Fruit fly (Drosophila melanogaster) whole organism, prepupa: Measurements from ENCODE around the gene Pburs.

Source experiments
- CG11762 ChIP-seq: fragments of 200-800 bp; sonication (Bioruptor generic); optimal IDR thresholded peaks from 3 replicates; lab custom pipeline; 2016; ENCODE audit warnings: missing biosample characterization, missing genetic modification characterization; ENCODE audit not compliant: insufficient read depth
- CG15336 ChIP-seq: fragments of 200-800 bp; sonication (Bioruptor generic); IDR thresholded peaks from 2 replicates; pipeline ENCODE4 v1.3.6; 2022; ENCODE audit warnings: missing biosample characterization, missing genetic modification characterization
- CG1621 ChIP-seq: fragments of 200-800 bp; sonication (Bioruptor generic); optimal IDR thresholded peaks from 3 replicates; lab custom pipeline; 2018; ENCODE audit warnings: missing biosample characterization, mild to moderate bottlenecking, missing genetic modification characterization
- CG31627 ChIP-seq: fragments of 200-800 bp; sonication (Bioruptor generic); optimal IDR thresholded peaks from 3 replicates; lab custom pipeline; 2016; ENCODE audit warnings: missing biosample characterization, missing genetic modification characterization
- CG32006 ChIP-seq: fragments of 200-800 bp; sonication (Bioruptor generic); optimal IDR thresholded peaks from 3 replicates; lab custom pipeline; 2017; ENCODE audit warnings: missing biosample characterization, mild to moderate bottlenecking, missing genetic modification characterization
- CG3919 ChIP-seq: fragments of 200-800 bp; sonication (Bioruptor generic); optimal IDR thresholded peaks from 3 replicates; lab custom pipeline; 2016; ENCODE audit warnings: missing biosample characterization, missing genetic modification characterization
- CG4318 ChIP-seq: fragments of 200-800 bp; sonication (Bioruptor generic); optimal IDR thresholded peaks from 3 replicates; lab custom pipeline; 2017; ENCODE audit warnings: missing biosample characterization, mild to moderate bottlenecking, missing genetic modification characterization
- CG6163 ChIP-seq: fragments of 200-800 bp; sonication (Bioruptor generic); IDR thresholded peaks from 3 replicates; pipeline ENCODE4 v1.3.6; 2022; ENCODE audit warnings: missing biosample characterization, missing genetic modification characterization
- CG6276 ChIP-seq: fragments of 200-800 bp; sonication (Bioruptor generic); optimal IDR thresholded peaks from 2 replicates; lab custom pipeline; 2017; ENCODE audit warnings: missing biosample characterization, mild to moderate bottlenecking, missing genetic modification characterization
- CG6792 ChIP-seq: fragments of 200-800 bp; sonication (Bioruptor generic); optimal IDR thresholded peaks from 3 replicates; lab custom pipeline; 2016; ENCODE audit warnings: missing biosample characterization, missing genetic modification characterization
- CG6808 ChIP-seq: fragments of 200-800 bp; sonication (Bioruptor generic); optimal IDR thresholded peaks from 3 replicates; lab custom pipeline; 2017; ENCODE audit warnings: missing biosample characterization, missing genetic modification characterization, mild to moderate bottlenecking, moderate library complexity, missing genetic modification reagents
- CG8632 ChIP-seq: fragments of 200-800 bp; sonication (Bioruptor generic); optimal IDR thresholded peaks from 3 replicates; lab custom pipeline; 2016; ENCODE audit warnings: missing biosample characterization, missing genetic modification characterization
- CG9139 ChIP-seq: fragments of 200-800 bp; sonication (Bioruptor generic); optimal IDR thresholded peaks from 3 replicates; lab custom pipeline; 2017; ENCODE audit warnings: missing biosample characterization, mild to moderate bottlenecking, missing genetic modification characterization
- Eip78C ChIP-seq: fragments of 200-800 bp; sonication (Bioruptor generic); peaks from one replicate; lab custom pipeline; 2016; ENCODE audit warnings: missing biosample characterization, missing genetic modification characterization
- Hr38 ChIP-seq: sonication (Bioruptor generic); optimal IDR thresholded peaks from 2 replicates; lab custom pipeline; 2016; ENCODE audit warnings: missing biosample characterization, missing genetic modification characterization
- Hr39 ChIP-seq: fragments of 200-800 bp; sonication (Bioruptor generic); optimal IDR thresholded peaks from 2 replicates; lab custom pipeline; 2016; ENCODE audit warnings: missing biosample characterization, missing genetic modification characterization
- Hr4 ChIP-seq: fragments of 200-800 bp; sonication (Bioruptor generic); optimal IDR thresholded peaks from 3 replicates; lab custom pipeline; 2016; ENCODE audit warnings: missing biosample characterization, missing genetic modification characterization
- Lpt ChIP-seq: fragments of 200-800 bp; sonication (Bioruptor generic); optimal IDR thresholded peaks from 3 replicates; lab custom pipeline; 2016; ENCODE audit warnings: missing biosample characterization, missing genetic modification characterization
- OdsH ChIP-seq: fragments of 200-800 bp; sonication (Bioruptor generic); optimal IDR thresholded peaks from 3 replicates; lab custom pipeline; 2016; ENCODE audit warnings: missing biosample characterization, missing genetic modification characterization
- Smox ChIP-seq: fragments of 200-800 bp; sonication (Bioruptor generic); optimal IDR thresholded peaks from 3 replicates; lab custom pipeline; 2016; ENCODE audit warnings: missing biosample characterization, missing genetic modification characterization
- Sox102F ChIP-seq: fragments of 200-800 bp; sonication (Bioruptor generic); optimal IDR thresholded peaks from 2 replicates; lab custom pipeline; 2016; ENCODE audit warnings: missing biosample characterization, mild to moderate bottlenecking, missing genetic modification characterization
- Sox14 ChIP-seq: fragments of 200-800 bp; sonication (Bioruptor generic); optimal IDR thresholded peaks from 3 replicates; lab custom pipeline; 2016; ENCODE audit warnings: missing biosample characterization, missing genetic modification characterization
- cyc ChIP-seq: fragments of 200-800 bp; sonication (Bioruptor generic); optimal IDR thresholded peaks from 3 replicates; lab custom pipeline; 2016; ENCODE audit warnings: missing biosample characterization, missing genetic modification characterization
- dac ChIP-seq: fragments of 200-800 bp; sonication (Bioruptor generic); optimal IDR thresholded peaks from 2 replicates; lab custom pipeline; 2017; ENCODE audit warnings: missing biosample characterization, mild to moderate bottlenecking, missing genetic modification characterization
- fd59A ChIP-seq: fragments of 200-800 bp; sonication (Bioruptor generic); optimal IDR thresholded peaks from 2 replicates; lab custom pipeline; 2017; ENCODE audit warnings: missing biosample characterization, mild to moderate bottlenecking, missing genetic modification characterization, missing genetic modification reagents
- fd85E ChIP-seq: fragments of 200-800 bp; sonication (Bioruptor generic); optimal IDR thresholded peaks from 3 replicates; lab custom pipeline; 2016; ENCODE audit warnings: missing biosample characterization, missing genetic modification characterization
- fkh ChIP-seq: fragments of 200-800 bp; sonication (Bioruptor generic); optimal IDR thresholded peaks from 3 replicates; lab custom pipeline; 2017; ENCODE audit warnings: missing biosample characterization, mild to moderate bottlenecking, missing genetic modification characterization, moderate library complexity
- lz ChIP-seq: fragments of 200-800 bp; sonication (Bioruptor generic); optimal IDR thresholded peaks from 3 replicates; lab custom pipeline; 2016; ENCODE audit warnings: missing biosample characterization, missing genetic modification characterization
- ss ChIP-seq, 2 experiments: fragments of 200-800 bp; sonication (Bioruptor generic); optimal IDR thresholded peaks; 2 replicates in 1 of 2; 3 replicates in 1 of 2; lab custom pipeline; 2017 to 2018; ENCODE audit warnings: mild to moderate bottlenecking in 2 of 2, missing biosample characterization in 2 of 2, missing genetic modification characterization in 2 of 2, moderate library complexity in 1 of 2
- topi ChIP-seq: fragments of 200-800 bp; sonication (Bioruptor generic); optimal IDR thresholded peaks from 3 replicates; lab custom pipeline; 2016; ENCODE audit warnings: missing biosample characterization, missing genetic modification characterization
- vri ChIP-seq: fragments of 200-800 bp; sonication (Bioruptor generic); optimal IDR thresholded peaks from 3 replicates; lab custom pipeline; 2016; ENCODE audit warnings: missing biosample characterization, mild to moderate bottlenecking, missing genetic modification characterization

Gene Pburs

DNA sequence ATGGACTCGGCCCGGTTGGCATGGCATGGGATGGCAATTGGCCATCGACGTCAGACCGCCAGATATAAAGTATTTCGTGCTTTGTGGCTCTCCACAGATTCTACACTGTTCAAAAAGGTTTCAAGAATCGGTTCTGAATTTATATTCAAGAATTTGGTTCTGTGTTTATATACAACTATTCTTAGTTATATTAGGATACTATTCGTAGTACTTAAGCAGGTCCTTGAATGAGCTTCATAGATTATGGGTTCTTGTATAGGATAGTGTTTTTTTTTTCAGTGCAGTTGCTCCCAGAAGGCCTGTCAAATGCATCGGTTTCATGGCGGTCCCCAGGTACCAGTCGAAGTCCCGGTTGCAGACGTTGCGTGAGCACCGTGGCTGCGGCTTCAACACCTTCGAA, 30.6 kb downstream of the Pburs start (continued):
- peak; percentile 94 for TF ChIP-seq vri (GFP tag; lab: Kevin White, UChicago)
- peak; percentile 94 for TF ChIP-seq CG31627 (GFP tag; lab: Kevin White, UChicago)
- peak; percentile 89 for TF ChIP-seq CG1621
- TF ChIP-seq CG8632 (GFP tag; lab: Kevin White, UChicago) = peak; percentile 87
- TF ChIP-seq Lpt = peak; percentile 73
- TF ChIP-seq CG6808 (GFP tag; lab: Kevin White, UChicago) = peak; percentile 93
- peak; percentile 95 for TF ChIP-seq cyc (GFP tag; lab: Kevin White, UChicago)
- peak; percentile 44 for TF ChIP-seq dac (GFP tag; lab: Kevin White, UChicago)
- TF ChIP-seq, all 60 proteins: peak for 58

DNA sequence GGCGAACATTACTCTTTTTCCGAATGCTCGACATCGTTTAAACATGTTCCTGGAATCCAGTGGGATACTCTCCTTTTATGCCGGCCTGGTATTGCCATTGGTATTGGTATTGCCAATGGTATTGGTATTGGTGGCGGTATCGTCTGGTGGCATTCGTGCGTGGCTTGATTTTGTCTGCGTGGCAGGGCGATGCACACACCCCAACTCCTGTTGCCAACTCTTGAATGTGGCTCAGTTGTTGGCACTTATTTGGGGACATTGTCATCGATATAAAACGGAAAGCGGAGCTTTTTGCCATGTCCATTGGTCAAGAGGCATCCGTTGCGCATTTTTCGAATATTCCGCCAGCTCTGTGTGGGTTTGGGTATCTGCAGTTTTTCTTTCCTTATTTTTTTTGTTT, 35.2 kb downstream of the Pburs start:
- TF ChIP-seq Sox102F = peak; percentile 13
- TF ChIP-seq fd85E (GFP tag; lab: Kevin White, UChicago) = no peak
- no peak for TF ChIP-seq Hr4 (GFP tag; lab: Kevin White, UChicago)
- peak in 1 of 2 experiments; percentile 4 for TF ChIP-seq ss (GFP tag; optimal IDR thresholded peaks at IDR 0.05; lab: Kevin White, UChicago)
- TF ChIP-seq Smox = no peak
- peak; percentile 62 for TF ChIP-seq Eip78C
- no peak for TF ChIP-seq CG31627 (GFP tag; lab: Kevin White, UChicago)
- no peak for TF ChIP-seq OdsH (GFP tag; lab: Kevin White, UChicago)

DNA sequence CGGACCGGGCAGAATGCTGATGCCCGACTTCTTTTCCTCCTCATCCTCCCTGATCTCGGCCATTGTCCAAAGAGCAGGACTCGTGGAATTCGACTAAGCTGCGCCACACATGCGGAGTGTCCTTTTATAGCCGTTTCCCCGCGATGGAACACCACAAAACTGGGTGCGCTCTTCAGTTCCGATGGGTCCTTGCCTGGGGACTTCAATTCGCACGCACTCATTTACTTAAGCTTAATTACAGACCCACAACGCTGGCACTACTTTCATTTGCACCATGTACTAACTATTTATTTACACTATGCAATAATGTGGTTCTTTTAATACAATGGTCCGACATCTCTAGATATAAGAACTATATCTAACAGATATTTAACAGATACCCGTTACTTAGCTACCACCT, 36.1 kb downstream of the Pburs start, which contains the start of gene ppk:
Gene ppk, minus strand, starts transcription at position 101 of the 400 bp plus-strand sequence.
- no peak for TF ChIP-seq fd59A (GFP tag; lab: Kevin White, UChicago)
- no peak for TF ChIP-seq CG3919
- no peak for TF ChIP-seq fkh (GFP tag; lab: Kevin White, UChicago)
- TF ChIP-seq CG15336 = no peak
- TF ChIP-seq CG6792 (GFP tag; lab: Kevin White, UChicago) = no peak
- TF ChIP-seq cyc (GFP tag; lab: Kevin White, UChicago) = no peak
- no peak for TF ChIP-seq Hr39

DNA sequence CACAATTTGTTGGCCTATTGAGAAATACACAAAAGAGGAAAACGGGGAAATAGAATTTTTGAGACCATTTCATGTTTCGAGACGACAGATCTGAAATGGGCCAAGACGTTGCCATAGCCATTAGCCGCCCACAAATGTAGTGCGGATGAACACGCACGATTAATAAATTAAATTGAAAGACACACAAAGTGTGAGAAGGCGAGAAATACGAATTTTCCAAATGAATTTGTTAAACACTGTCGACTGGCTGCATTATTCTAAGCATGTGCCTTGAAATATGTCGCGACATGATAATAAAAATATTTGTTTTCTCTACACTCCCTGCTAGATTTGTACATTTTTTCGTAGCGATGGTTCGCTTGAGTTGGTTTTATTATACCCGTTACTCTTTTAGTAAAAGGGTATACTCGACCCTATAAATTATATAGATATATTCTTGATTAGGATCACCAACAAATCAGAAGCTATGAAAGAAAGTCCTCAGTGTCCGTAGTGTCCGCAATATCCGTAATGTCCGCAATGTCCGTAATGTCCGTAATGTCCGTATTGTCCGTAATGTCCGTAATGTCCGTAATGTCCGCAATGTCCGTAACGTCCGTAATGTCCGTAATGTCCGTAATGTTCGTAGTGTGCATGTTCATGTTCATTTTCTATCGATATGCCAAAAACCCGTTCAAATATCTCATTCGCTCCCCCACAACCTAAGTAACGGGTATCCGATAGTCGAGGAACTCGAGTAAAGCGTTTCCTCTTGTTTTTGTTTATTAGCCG, 40.5 kb downstream of the Pburs start:
- TF ChIP-seq CG15336 (no peak), CG6163 (GFP tag; lab: Robert Waterston, UW) (no peak), fd85E (GFP tag; lab: Kevin White, UChicago) (no peak), lz (GFP tag; lab: Kevin White, UChicago) (no peak), CG11762 (GFP tag; lab: Kevin White, UChicago) (no peak), Hr38 (GFP tag; lab: Kevin White, UChicago) (no peak), Smox (no peak), Sox14 (GFP tag; lab: Kevin White, UChicago) (no peak), ss (GFP tag; optimal IDR thresholded peaks at IDR 0.05; lab: Kevin White, UChicago) (no peak), CG6276 (GFP tag; lab: Kevin White, UChicago) (no peak)
- TF ChIP-seq, all 60 proteins: peak for 0

DNA sequence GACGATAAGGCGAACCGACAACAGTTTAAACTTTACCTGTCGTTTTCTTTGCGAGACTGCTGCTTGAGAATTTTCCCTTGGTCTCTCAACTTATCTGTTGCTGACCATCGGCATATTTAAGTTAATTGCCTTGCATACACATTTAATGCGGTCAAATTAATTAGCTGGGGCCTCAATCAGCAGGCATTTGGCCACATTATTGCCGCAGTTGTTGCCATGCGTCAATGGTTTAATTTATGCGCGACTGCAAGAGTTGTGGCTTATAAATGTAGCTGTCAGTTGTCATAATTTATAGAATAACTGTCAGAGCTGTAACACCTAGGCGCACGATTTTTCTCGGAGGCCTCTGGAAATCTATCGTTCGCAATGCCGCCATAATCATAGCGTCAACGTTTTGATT, 43.1 kb downstream of the Pburs start:
- TF ChIP-seq Eip78C = peak; percentile 6
- no peak for TF ChIP-seq CG31627 (GFP tag; lab: Kevin White, UChicago)

DNA sequence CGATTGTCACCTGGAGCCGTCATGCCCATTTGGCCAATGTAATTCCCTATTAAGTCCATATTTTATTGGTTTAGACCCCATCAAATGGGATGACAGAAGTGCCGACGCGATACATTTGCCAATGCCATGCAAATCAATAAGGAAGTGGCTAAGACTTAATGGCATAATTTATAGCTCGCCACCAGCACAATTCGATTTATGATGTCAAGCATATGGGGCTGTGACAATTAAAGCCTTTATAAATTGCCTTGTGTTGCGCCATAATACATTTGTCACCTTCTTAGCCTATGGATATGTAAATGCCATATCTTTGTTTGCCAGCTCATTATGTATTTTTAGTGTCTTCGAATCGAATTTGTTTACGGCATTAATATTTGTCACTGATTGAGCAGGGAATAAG, 43.9 kb downstream of the Pburs start:
- TF ChIP-seq CG31627 (GFP tag; lab: Kevin White, UChicago) (no peak), CG1621 (no peak), CG6808 (GFP tag; lab: Kevin White, UChicago) (no peak), CG4318 (GFP tag; lab: Kevin White, UChicago) (no peak), topi (GFP tag; lab: Kevin White, UChicago) (no peak), CG9139 (GFP tag; lab: Kevin White, UChicago) (no peak), vri (GFP tag; lab: Kevin White, UChicago) (no peak), CG32006 (GFP tag; lab: Kevin White, UChicago) (no peak)
- TF ChIP-seq, all 60 proteins: peak for 0
